Worm (Caenorhabditis elegans): ENCODE data around the gene K06B9.6.
"Not testable (repeated sequence)": the region's sequence is repeated elsewhere in the genome, so short reads cannot be mapped to it uniquely, and the experiment has no call there.

The K06B9.6 gene

DNA sequence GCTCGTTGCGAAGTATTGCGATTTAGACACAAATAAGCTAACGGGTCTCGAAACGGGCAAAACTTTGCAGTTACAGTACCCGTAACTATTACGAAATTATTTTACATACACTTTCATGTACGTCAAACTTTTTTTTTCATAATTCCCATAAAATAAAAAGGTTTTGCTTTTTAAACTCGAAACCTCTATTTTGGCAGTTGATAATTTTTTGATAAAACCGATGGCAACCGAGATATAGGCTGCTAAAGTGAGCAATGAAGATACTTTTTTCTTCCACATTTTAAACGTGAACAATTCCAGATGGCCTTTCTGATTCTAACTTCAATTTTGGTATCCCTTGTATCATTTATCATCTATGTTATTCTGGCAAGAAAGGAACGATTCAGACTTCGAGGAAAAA lies 538 bp upstream of the K06B9.6 start, which contains the start of gene cyp-25A6:
Gene cyp-25A6 (plus strand): TSS at position 301 of the 400 bp plus-strand sequence.
- TF ChIP-seq ceh-34 (tag; optimal IDR thresholded peaks at IDR 0.05); ceh-45 (GFP tag; IDR thresholded peaks at IDR 0.05); unc-86 (tag; optimal IDR thresholded peaks at IDR 0.05): not testable (repeated sequence)

DNA sequence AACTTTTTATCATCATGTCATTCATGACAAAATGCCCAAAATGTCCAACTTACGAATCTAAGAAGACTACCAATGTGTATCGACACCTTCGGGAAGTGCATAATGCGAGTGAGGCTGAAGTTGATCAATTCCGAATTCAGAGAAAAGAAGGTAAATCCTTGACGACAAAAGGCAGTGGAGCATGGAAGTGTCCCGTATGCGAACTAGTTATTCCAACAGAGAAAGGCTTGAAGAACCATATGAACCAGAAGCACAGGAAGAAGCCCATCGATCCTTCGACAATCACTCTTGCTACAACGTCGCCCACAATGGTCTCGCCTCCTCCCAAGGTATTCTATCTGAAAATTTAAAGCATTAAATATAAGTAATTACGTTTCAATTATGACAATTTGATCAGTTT lies 10.5 kb downstream of the K06B9.6 start, which contains the start of gene K08D10.11:
Gene K08D10.11 (minus strand): TSS at position 101 of the 400 bp plus-strand sequence.
- TF ChIP-seq zip-5, fkh-6, ahr-1 (tag; optimal IDR thresholded peaks at IDR 0.05): not testable (repeated sequence)

DNA sequence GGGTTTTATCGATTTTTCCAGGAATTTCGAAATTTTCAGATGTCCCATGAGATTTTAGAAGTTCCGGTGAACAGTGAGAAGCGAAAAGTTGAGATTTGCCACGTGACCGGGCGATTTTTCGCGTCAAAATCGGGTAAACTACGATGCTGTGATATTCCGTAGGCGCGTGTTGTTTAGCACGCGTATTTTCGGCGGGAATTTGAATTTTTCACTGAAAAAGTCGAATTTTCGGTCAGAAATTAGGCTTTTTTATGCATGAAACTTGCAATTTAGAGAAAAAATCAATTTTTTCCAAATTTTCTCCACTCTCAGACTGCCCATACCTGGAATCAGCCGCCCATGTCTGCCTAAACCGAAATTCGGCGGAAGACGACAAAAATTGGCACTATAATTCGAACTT lies 18.2 kb downstream of the K06B9.6 start, which contains the start of gene tsen-34:
Gene tsen-34 (plus strand): TSS at position 34 of the 400 bp plus-strand sequence.
- no peak for TF ChIP-seq unc-55 (GFP tag; optimal IDR thresholded peaks at IDR 0.05)
- no peak for TF ChIP-seq tbx-7 (tag; optimal IDR thresholded peaks at IDR 0.05)
- TF ChIP-seq elt-2 (tag; optimal IDR thresholded peaks at IDR 0.05) = no peak
- TF ChIP-seq lin-11 (tag; optimal IDR thresholded peaks at IDR 0.05) = no peak

DNA sequence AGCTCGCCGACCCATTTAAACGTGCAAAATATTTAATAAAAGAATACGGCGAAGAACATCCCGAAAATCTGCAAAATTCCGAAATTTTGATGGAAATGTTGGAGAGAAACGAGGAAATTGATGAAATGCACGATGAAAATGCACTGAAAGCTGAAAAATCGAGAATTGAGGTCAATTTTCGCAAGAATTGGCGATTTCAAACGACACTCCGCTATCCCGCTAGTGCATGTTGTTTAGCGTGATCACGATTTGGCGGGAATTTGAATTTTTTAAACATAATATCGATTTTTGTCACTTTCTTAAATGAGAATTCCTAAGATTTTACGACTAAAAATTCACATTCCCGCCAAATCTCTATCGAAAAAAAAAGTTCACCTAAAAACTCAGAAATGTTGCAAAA lies 19.1 kb downstream of the K06B9.6 start:
- no peak for TF ChIP-seq hlh-13 (GFP tag; optimal IDR thresholded peaks at IDR 0.05)
- TF ChIP-seq ceh-6 (GFP tag; optimal IDR thresholded peaks at IDR 0.05) = no peak

DNA sequence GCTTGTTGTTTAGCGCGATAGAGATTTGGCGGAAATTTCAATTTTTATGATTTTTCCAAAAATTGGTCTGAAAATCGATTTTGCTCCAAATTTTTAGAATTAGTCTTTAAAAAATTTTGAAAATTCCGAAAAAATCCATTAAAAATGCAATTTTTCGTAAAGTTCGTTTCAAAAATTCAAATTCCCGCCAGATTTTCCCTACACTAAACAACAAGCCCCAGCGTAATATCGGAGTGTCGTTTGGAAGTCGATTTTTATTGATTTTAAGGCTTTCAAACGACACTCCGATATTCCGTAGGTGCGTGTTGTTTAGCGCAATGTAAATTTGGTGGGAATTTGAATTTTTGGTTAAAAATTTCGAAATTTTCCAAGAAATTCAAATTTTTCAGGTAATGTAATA lies 20.0 kb downstream of the K06B9.6 start:
- TF ChIP-seq ets-4 (tag; optimal IDR thresholded peaks at IDR 0.05) (no peak), C08G9.2 (tag; optimal IDR thresholded peaks at IDR 0.05) (no peak), pag-3 (tag; optimal IDR thresholded peaks at IDR 0.05; ENCODE audit: borderline replicate concordance) (no peak), sdc-2 (tag; optimal IDR thresholded peaks at IDR 0.05) (no peak), syd-9 (tag; optimal IDR thresholded peaks at IDR 0.05) (no peak), hlh-13 (GFP tag; optimal IDR thresholded peaks at IDR 0.05) (no peak), ceh-2 (tag; optimal IDR thresholded peaks at IDR 0.05) (no peak)

DNA sequence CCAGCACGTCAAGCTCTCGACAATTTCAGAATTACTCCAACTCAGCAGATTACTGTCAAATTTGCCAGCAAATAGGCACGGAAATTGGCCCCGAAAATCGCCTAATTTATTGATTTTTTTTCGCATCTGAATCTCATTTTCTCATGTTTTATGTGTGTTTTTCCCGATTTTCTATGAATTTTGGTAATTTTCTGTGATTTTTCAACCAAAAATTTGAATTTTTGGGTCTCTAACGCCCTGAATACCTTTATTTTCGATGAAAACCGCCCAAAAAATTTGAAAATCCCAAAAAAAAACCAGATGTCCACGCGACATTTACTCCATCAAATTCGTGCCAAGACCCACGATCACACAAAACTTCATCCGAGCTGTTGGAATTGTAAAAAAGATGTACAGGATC lies 20.5 kb downstream of the K06B9.6 start, which contains the start of gene dnj-15:
Gene dnj-15 (plus strand): TSS at position 301 of the 400 bp plus-strand sequence.
- TF ChIP-seq tbx-7 (tag; optimal IDR thresholded peaks at IDR 0.05) = no peak
- TF ChIP-seq ref-2 (tag; optimal IDR thresholded peaks at IDR 0.05) = no peak
- TF ChIP-seq ceh-34 (tag; optimal IDR thresholded peaks at IDR 0.05) = no peak
- no peak for TF ChIP-seq Y22D7AL.16 (tag; optimal IDR thresholded peaks at IDR 0.05)
- TF ChIP-seq ceh-45 (GFP tag; IDR thresholded peaks at IDR 0.05) = no peak
- TF ChIP-seq T23F11.4 (GFP tag; optimal IDR thresholded peaks at IDR 0.05) = no peak
- TF ChIP-seq ceh-48 (tag; optimal IDR thresholded peaks at IDR 0.05) = no peak
- no peak for TF ChIP-seq fkh-6 (tag; optimal IDR thresholded peaks at IDR 0.05)
- no peak for TF ChIP-seq pha-2 (tag; optimal IDR thresholded peaks at IDR 0.05)
- TF ChIP-seq ets-4 (tag; optimal IDR thresholded peaks at IDR 0.05) = no peak

DNA sequence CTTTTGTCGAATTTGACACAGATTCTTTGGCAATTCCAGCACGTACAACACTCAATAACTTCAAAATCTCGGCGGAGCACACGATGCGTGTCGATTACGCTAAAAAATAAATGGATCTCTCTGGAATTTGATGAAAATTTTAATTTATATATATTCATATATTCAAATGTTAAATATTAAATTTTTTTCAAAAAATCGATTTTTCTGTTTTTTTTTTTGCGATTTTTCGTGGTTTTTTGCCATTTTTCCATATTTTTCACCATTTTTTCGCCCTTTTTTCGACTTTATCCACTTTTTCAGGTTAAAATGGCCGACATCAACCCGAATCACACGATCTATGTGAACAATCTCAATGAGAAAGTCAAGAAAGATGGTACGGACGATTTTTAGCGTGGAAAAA lies 22.8 kb downstream of the K06B9.6 start, which contains the start of gene rnp-3:
Gene rnp-3 (plus strand): TSS at position 301 of the 400 bp plus-strand sequence.
- TF ChIP-seq ceh-6 (GFP tag; optimal IDR thresholded peaks at IDR 0.05) (no peak), pros-1 (tag; optimal IDR thresholded peaks at IDR 0.05) (no peak), syd-9 (tag; optimal IDR thresholded peaks at IDR 0.05) (no peak), ztf-16 (tag; optimal IDR thresholded peaks at IDR 0.05) (no peak), tbx-7 (tag; optimal IDR thresholded peaks at IDR 0.05) (no peak), hlh-30 (tag; optimal IDR thresholded peaks at IDR 0.05; ENCODE audit: insufficient read depth) (no peak), sox-2 (GFP tag; IDR thresholded peaks at IDR 0.05) (no peak), K09A11.1 (tag; optimal IDR thresholded peaks at IDR 0.05; ENCODE audit: insufficient read depth) (no peak), fkh-6 (tag; optimal IDR thresholded peaks at IDR 0.05) (no peak), pat-9 (tag; optimal IDR thresholded peaks at IDR 0.05) (no peak), ref-2 (tag; optimal IDR thresholded peaks at IDR 0.05) (no peak), nfya-1 (tag; optimal IDR thresholded peaks at IDR 0.05) (no peak), nhr-232 (tag; optimal IDR thresholded peaks at IDR 0.05) (no peak), ahr-1 (tag; optimal IDR thresholded peaks at IDR 0.05) (no peak), unc-55 (GFP tag; optimal IDR thresholded peaks at IDR 0.05) (no peak), pqm-1 (tag; optimal IDR thresholded peaks at IDR 0.05) (no peak), pha-4 (tag; optimal IDR thresholded peaks at IDR 0.05) (no peak), madf-2 (tag; optimal IDR thresholded peaks at IDR 0.05) (no peak), C38D4.7 (GFP tag; optimal IDR thresholded peaks at IDR 0.05) (no peak), pha-2 (tag; optimal IDR thresholded peaks at IDR 0.05) (no peak)
